Worm (Caenorhabditis elegans): Measurements from ENCODE around the gene C05B5.1.

DNA sequence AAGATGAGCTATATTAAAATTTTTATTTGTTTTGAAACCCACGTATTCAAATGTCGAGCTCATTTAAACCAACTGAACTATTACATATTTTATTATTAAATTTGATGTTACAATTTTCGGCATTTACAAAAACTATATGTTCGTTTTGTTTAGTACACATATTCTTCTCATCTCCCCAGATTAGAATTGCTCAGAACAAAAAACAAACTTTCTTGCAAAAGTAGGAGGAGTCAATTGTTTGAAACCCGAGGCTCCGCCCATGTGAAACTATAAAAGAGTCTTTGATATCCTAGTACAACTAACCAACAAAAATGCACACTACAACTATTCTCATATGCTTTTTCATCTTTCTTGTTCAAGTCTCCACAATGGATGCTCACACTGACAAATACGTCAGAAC lies 37.7 kb upstream of the C05B5.1 start, which contains the start of gene ins-22:
- TF ChIP-seq mep-1 (tag; optimal IDR thresholded peaks at IDR 0.05) (no peak), pha-4 (tag; optimal IDR thresholded peaks at IDR 0.05) (no peak), sem-2 (GFP tag; optimal IDR thresholded peaks at IDR 0.05) (no peak), nhr-237 (tag; optimal IDR thresholded peaks at IDR 0.05) (no peak), snpc-4 (tag; optimal IDR thresholded peaks at IDR 0.05) (no peak), lsy-2 (tag; optimal IDR thresholded peaks at IDR 0.05) (no peak), elt-3 (tag; optimal IDR thresholded peaks at IDR 0.05) (no peak), ztf-11 (tag; optimal IDR thresholded peaks at IDR 0.05) (no peak), nhr-12 (tag; optimal IDR thresholded peaks at IDR 0.05) (no peak), ces-1 (GFP tag; optimal IDR thresholded peaks at IDR 0.05) (no peak), unc-62 (GFP tag; optimal IDR thresholded peaks at IDR 0.05) (no peak), nhr-28 (tag; optimal IDR thresholded peaks at IDR 0.05) (no peak), ham-2 (GFP tag; optimal IDR thresholded peaks at IDR 0.05) (no peak), blmp-1 (tag; optimal IDR thresholded peaks at IDR 0.05) (no peak)

Data from whole organism, mixed stage, embryonic.